Fruit fly (Drosophila melanogaster): ENCODE results near the gene Marf.

Marf gene

DNA sequence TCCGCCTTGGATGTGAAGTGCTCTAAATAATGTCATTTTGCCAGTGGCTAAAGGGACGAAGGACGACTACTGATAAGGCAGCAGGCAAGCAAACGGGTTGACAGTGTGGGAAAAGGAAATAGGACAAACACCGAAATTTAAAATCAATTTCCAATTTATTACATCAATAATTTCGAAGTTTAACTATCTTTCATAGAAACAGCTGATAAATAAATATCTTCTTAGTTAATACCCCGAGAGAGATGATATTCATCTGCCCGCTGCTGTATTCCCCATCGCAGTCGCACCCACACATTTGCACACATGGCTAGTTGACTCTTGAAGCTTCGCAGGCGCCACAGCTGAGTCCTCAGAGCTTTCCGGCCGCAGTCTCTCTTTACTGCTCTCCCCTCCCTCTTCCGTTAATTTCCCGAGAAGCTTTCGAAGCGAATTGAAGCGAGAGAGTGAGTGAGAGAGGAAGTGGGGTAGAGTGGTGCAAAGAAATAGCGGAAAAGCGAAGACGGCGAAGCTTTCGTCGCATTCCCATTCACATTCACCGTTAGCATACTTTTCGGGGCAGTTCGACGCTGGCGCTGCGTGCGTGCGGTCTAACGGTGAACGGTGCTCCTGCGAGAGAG, 48.8 kb upstream of the Marf start (continued):
- peak; percentile 70 for TF ChIP-seq lmd (GFP tag; IDR thresholded peaks at IDR 0.05)
- peak; percentile 79 for TF ChIP-seq sens (GFP tag)
- TF ChIP-seq CG6272 (GFP tag; IDR thresholded peaks at IDR 0.05), result no peak
- no peak for TF ChIP-seq ac (GFP tag; optimal IDR thresholded peaks at IDR 0.05)
- TF ChIP-seq Hmr (GFP tag; optimal IDR thresholded peaks at IDR 0.05), result peak; percentile 85
- peak; percentile 73 for TF ChIP-seq Dbx (GFP tag; IDR thresholded peaks at IDR 0.05)
- TF ChIP-seq stc (GFP tag; IDR thresholded peaks at IDR 0.05), result peak; percentile 68
- TF ChIP-seq trh (GFP tag; optimal IDR thresholded peaks at IDR 0.05), result no peak
- TF ChIP-seq ap (GFP tag; IDR thresholded peaks at IDR 0.05), result peak; percentile 51
- TF ChIP-seq luna (GFP tag; optimal IDR thresholded peaks at IDR 0.05), result no peak
- no peak for TF ChIP-seq CG15696 (tag; optimal IDR thresholded peaks at IDR 0.05)
- no peak for TF ChIP-seq D (optimal IDR thresholded peaks at IDR 0.05)
- peak; percentile 34 for TF ChIP-seq D (GFP tag; optimal IDR thresholded peaks at IDR 0.05)
- TF ChIP-seq CG7839 (tag; optimal IDR thresholded peaks at IDR 0.05), result peak; percentile 76
- peak; percentile 83 for TF ChIP-seq CG2120 (GFP tag; optimal IDR thresholded peaks at IDR 0.05)
- no peak for TF ChIP-seq CG17186 (GFP tag; optimal IDR thresholded peaks at IDR 0.05)
- no peak for TF ChIP-seq CG11398 (GFP tag; optimal IDR thresholded peaks at IDR 0.05)
- TF ChIP-seq CG31365 (tag; optimal IDR thresholded peaks at IDR 0.05), result no peak
- TF ChIP-seq caup (GFP tag; optimal IDR thresholded peaks at IDR 0.05; ENCODE audit: severe bottlenecking), result peak; percentile 75
- peak in 1 of 2 experiments; percentile 49 for TF ChIP-seq bsh (GFP tag; optimal IDR thresholded peaks at IDR 0.05)
- TF ChIP-seq E2f1 (GFP tag; IDR thresholded peaks at IDR 0.05), result peak; percentile 58
- TF ChIP-seq NFAT (GFP tag; IDR thresholded peaks at IDR 0.05), result peak; percentile 66; the same call in 1 of the 2 replicates
- TF ChIP-seq CG10267 (tag; optimal IDR thresholded peaks at IDR 0.05), result peak; percentile 19
- no peak for TF ChIP-seq CG6654 (GFP tag; optimal IDR thresholded peaks at IDR 0.05)
- peak; percentile 18 for TF ChIP-seq exex (tag; optimal IDR thresholded peaks at IDR 0.05)
- TF ChIP-seq CG2875 (GFP tag; optimal IDR thresholded peaks at IDR 0.05), result no peak
- TF ChIP-seq lab (GFP tag; optimal IDR thresholded peaks at IDR 0.05), result peak; percentile 86
- no peak for TF ChIP-seq Doc3 (GFP tag; IDR thresholded peaks at IDR 0.05; ENCODE audit: partially characterized antibody)
- peak; percentile 44 for TF ChIP-seq CG12071 (GFP tag; optimal IDR thresholded peaks at IDR 0.05)
- TF ChIP-seq schlank (tag; optimal IDR thresholded peaks at IDR 0.05), result peak; percentile 49
- peak; percentile 33 for TF ChIP-seq Fer2 (tag; optimal IDR thresholded peaks at IDR 0.05)
- TF ChIP-seq wdn (GFP tag; IDR thresholded peaks at IDR 0.05), result peak; percentile 66
- TF ChIP-seq lbe (GFP tag; optimal IDR thresholded peaks at IDR 0.05), result no peak
- peak in 1 of 2 experiments; percentile 26 for TF ChIP-seq crp (GFP tag; optimal IDR thresholded peaks at IDR 0.05)
- peak; percentile 66 for TF ChIP-seq CG12659 (GFP tag; optimal IDR thresholded peaks at IDR 0.05)
- TF ChIP-seq sug (tag; optimal IDR thresholded peaks at IDR 0.05), result no peak
- peak; percentile 62; the same call in 1 of the 2 replicates for TF ChIP-seq ttk (GFP tag; IDR thresholded peaks at IDR 0.05)
- TF ChIP-seq sqz (GFP tag; optimal IDR thresholded peaks at IDR 0.05), result no peak
- TF ChIP-seq pita (GFP tag; optimal IDR thresholded peaks at IDR 0.05), result no peak
- no peak for TF ChIP-seq CG17568 (GFP tag; optimal IDR thresholded peaks at IDR 0.05)
- TF ChIP-seq fd102C (GFP tag; optimal IDR thresholded peaks at IDR 0.05), result no peak
- peak; percentile 82 for TF ChIP-seq Rfx (GFP tag; IDR thresholded peaks at IDR 0.05)
- TF ChIP-seq CG1647 (GFP tag; optimal IDR thresholded peaks at IDR 0.05), result no peak
- TF ChIP-seq CHES-1-like (GFP tag; optimal IDR thresholded peaks at IDR 0.05), result peak; percentile 29
- peak; percentile 0 for TF ChIP-seq CG1529 (GFP tag; optimal IDR thresholded peaks at IDR 0.05)
- no peak for TF ChIP-seq cas (GFP tag; IDR thresholded peaks at IDR 0.05)
- peak; percentile 66 for TF ChIP-seq grau (tag; optimal IDR thresholded peaks at IDR 0.05)
- TF ChIP-seq NC2α (GFP tag; optimal IDR thresholded peaks at IDR 0.05), result no peak
- no peak for TF ChIP-seq Bgb (GFP tag; IDR thresholded peaks at IDR 0.05; ENCODE audit: partially characterized antibody)
- peak; percentile 42 for TF ChIP-seq tin (GFP tag; optimal IDR thresholded peaks at IDR 0.05)

Measured in whole organism, embryonic.